Worm (Caenorhabditis elegans): ENCODE measurements around the gene T24H7.9.

ce11 chrII:6245199-6245702, 9.9 kb upstream of the T24H7.9 start, which contains the start of gene blos-4:
- TF ChIP-seq ama-1 (optimal IDR thresholded peaks at IDR 0.05) (no peak), hnd-1 (tag; optimal IDR thresholded peaks at IDR 0.05) (no peak), aly-1 (tag; optimal IDR thresholded peaks at IDR 0.05) (no peak), tbx-11 (GFP tag; IDR thresholded peaks at IDR 0.05) (no peak), flt-1 (GFP tag; IDR thresholded peaks at IDR 0.05) (no peak), scrt-1 (GFP tag; IDR thresholded peaks at IDR 0.05) (no peak), B0310.2 (tag; optimal IDR thresholded peaks at IDR 0.05) (no peak), ceh-13 (GFP tag; optimal IDR thresholded peaks at IDR 0.05) (no peak), tbx-37 (GFP tag; conservative IDR thresholded peaks at IDR 0.05) (no peak), hmg-4 (GFP tag; optimal IDR thresholded peaks at IDR 0.05) (no peak), F13C5.2 (tag; optimal IDR thresholded peaks at IDR 0.05) (no peak)

Measured in whole organism, early embryonic.